Fruit fly (Drosophila melanogaster) whole organism, embryonic: Measurements from ENCODE around the gene sima.

Source experiments
- CG10209 ChIP-seq: fragments of 200-800 bp; sonication (Bioruptor generic); optimal IDR thresholded peaks from 3 replicates; lab custom pipeline; 2017; ENCODE audit warnings: missing biosample characterization, mild to moderate bottlenecking, missing genetic modification characterization, missing genetic modification reagents
- CG1024 ChIP-seq: fragments of 200-800 bp; sonication (Bioruptor generic); IDR thresholded peaks from 2 replicates; pipeline ENCODE4 v1.3.6; 2022; ENCODE audit warnings: missing biosample characterization, missing genetic modification characterization
- CG11504 ChIP-seq: fragments of 200-800 bp; sonication (Bioruptor generic); optimal IDR thresholded peaks from 3 replicates; lab custom pipeline; 2019; ENCODE audit warnings: missing biosample characterization, mild to moderate bottlenecking, missing genetic modification characterization, moderate library complexity
- CG12236 ChIP-seq: fragments of 200-800 bp; sonication (Bioruptor generic); optimal IDR thresholded peaks from 2 replicates; lab custom pipeline; 2016; ENCODE audit warnings: missing biosample characterization, missing genetic modification characterization
- CG15011 ChIP-seq: fragments of 200-800 bp; sonication (Bioruptor generic); optimal IDR thresholded peaks from 3 replicates; lab custom pipeline; 2018; ENCODE audit warnings: missing biosample characterization, mild to moderate bottlenecking, missing genetic modification characterization
- CG15696 ChIP-seq: fragments of 200-800 bp; sonication (Bioruptor generic); optimal IDR thresholded peaks from 2 replicates; lab custom pipeline; 2019; ENCODE audit warnings: missing biosample characterization, mild to moderate bottlenecking, missing genetic modification characterization, moderate library complexity
- CG17385 ChIP-seq: fragments of 200-800 bp; sonication (Bioruptor generic); optimal IDR thresholded peaks from 3 replicates; lab custom pipeline; 2018; ENCODE audit warnings: missing biosample characterization, mild to moderate bottlenecking, missing genetic modification characterization
- CG17829 ChIP-seq: fragments of 200-800 bp; optimal IDR thresholded peaks from 2 replicates; lab custom pipeline; 2019; ENCODE audit warnings: missing biosample characterization, mild to moderate bottlenecking, missing genetic modification characterization, moderate library complexity
- CG2202 ChIP-seq: fragments of 200-800 bp; sonication (Bioruptor generic); optimal IDR thresholded peaks from 2 replicates; lab custom pipeline; 2018; ENCODE audit warnings: missing biosample characterization, mild to moderate bottlenecking, missing genetic modification characterization
- CG3995 ChIP-seq: fragments of 200-800 bp; sonication (Bioruptor generic); optimal IDR thresholded peaks from 3 replicates; lab custom pipeline; 2016; ENCODE audit warnings: missing biosample characterization, missing genetic modification characterization
- CG42726 ChIP-seq: fragments of 200-800 bp; sonication (Bioruptor generic); IDR thresholded peaks from 2 replicates; pipeline ENCODE4 v1.3.6; 2022; ENCODE audit warnings: missing biosample characterization, missing genetic modification characterization; ENCODE audit not compliant: partially characterized antibody
- CG4328 ChIP-seq: fragments of 200-800 bp; sonication (Bioruptor generic); optimal IDR thresholded peaks from 3 replicates; lab custom pipeline; 2017; ENCODE audit warnings: missing biosample characterization, missing genetic modification reagents, missing genetic modification characterization
- CG4617 ChIP-seq: fragments of 200-800 bp; sonication (Bioruptor generic); optimal IDR thresholded peaks from 3 replicates; lab custom pipeline; 2016; ENCODE audit warnings: missing biosample characterization, missing genetic modification characterization, borderline replicate concordance
- CG6854 ChIP-seq: fragments of 200-800 bp; sonication (Bioruptor generic); optimal IDR thresholded peaks from 3 replicates; lab custom pipeline; 2017; ENCODE audit warnings: missing biosample characterization, mild to moderate bottlenecking, missing genetic modification characterization
- CG7271 ChIP-seq: fragments of 200-800 bp; sonication (Bioruptor generic); optimal IDR thresholded peaks from 2 replicates; lab custom pipeline; 2018; ENCODE audit warnings: missing biosample characterization, mild to moderate bottlenecking, missing genetic modification characterization, moderate library complexity
- CG8924 ChIP-seq: fragments of 200-800 bp; optimal IDR thresholded peaks from 3 replicates; lab custom pipeline; 2019; ENCODE audit warnings: missing biosample characterization, mild to moderate bottlenecking, missing genetic modification characterization, moderate library complexity
- Deaf1 ChIP-seq: fragments of 200-800 bp; optimal IDR thresholded peaks from 3 replicates; lab custom pipeline; 2019; ENCODE audit warnings: missing biosample characterization, mild to moderate bottlenecking, missing genetic modification characterization, moderate library complexity
- Dref ChIP-seq: fragments of 200-800 bp; sonication (Bioruptor generic); IDR thresholded peaks from 2 replicates; pipeline ENCODE4 v1.3.6; 2022; ENCODE audit warnings: missing biosample characterization, missing genetic modification characterization
- Fer1 ChIP-seq: fragments of 200-800 bp; sonication (Bioruptor generic); optimal IDR thresholded peaks from 2 replicates; lab custom pipeline; 2017; ENCODE audit warnings: missing biosample characterization, mild to moderate bottlenecking, missing genetic modification characterization
- Gug ChIP-seq: fragments of 200-800 bp; sonication (Bioruptor generic); IDR thresholded peaks from 4 replicates; pipeline ENCODE4 v1.3.6; 2022; ENCODE audit warnings: missing biosample characterization, missing genetic modification characterization
- Hr3 ChIP-seq: fragments of 200-800 bp; sonication (Bioruptor generic); optimal IDR thresholded peaks from 3 replicates; lab custom pipeline; 2016; ENCODE audit warnings: missing biosample characterization, missing genetic modification characterization
- Hr78 ChIP-seq, 2 experiments: fragments of 200-800 bp in 1 of 2; fragments of >200 bp in 1 of 2; sonication (Bioruptor generic) in 1 of 2; optimal IDR thresholded peaks; 2 replicates each; lab custom pipeline; 2017 to 2019; ENCODE audit warnings: missing biosample characterization in 2 of 2, missing genetic modification characterization in 2 of 2, mild to moderate bottlenecking in 1 of 2, moderate library complexity in 1 of 2
- Jarid2 ChIP-seq: fragments of 200-800 bp; sonication (Bioruptor generic); optimal IDR thresholded peaks from 3 replicates; lab custom pipeline; 2017; ENCODE audit warnings: mild to moderate bottlenecking, missing biosample characterization, missing genetic modification reagents, missing genetic modification characterization
- Max ChIP-seq: fragments of 200-800 bp; sonication (Bioruptor generic); optimal IDR thresholded peaks from 2 replicates; lab custom pipeline; 2016; ENCODE audit warnings: missing biosample characterization, mild to moderate bottlenecking, missing genetic modification characterization
- Med ChIP-seq: fragments of 200-800 bp; sonication (Bioruptor generic); peaks from one replicate; lab custom pipeline; 2016; ENCODE audit warnings: missing biosample characterization, missing genetic modification characterization, mild to moderate bottlenecking, inconsistent platforms, moderate library complexity
- Mes4 ChIP-seq: fragments of 200-800 bp; sonication (Bioruptor generic); optimal IDR thresholded peaks from 2 replicates; lab custom pipeline; 2016; ENCODE audit warnings: missing biosample characterization, missing genetic modification characterization
- NC2β ChIP-seq: fragments of 200-800 bp; sonication (Bioruptor generic); optimal IDR thresholded peaks from 2 replicates; lab custom pipeline; 2016; ENCODE audit warnings: missing biosample characterization, missing genetic modification characterization
- Neu2 ChIP-seq: fragments of 200-800 bp; sonication (Bioruptor generic); optimal IDR thresholded peaks from 3 replicates; lab custom pipeline; 2016; ENCODE audit warnings: missing biosample characterization, missing genetic modification characterization, borderline replicate concordance
- Rfx ChIP-seq: fragments of 200-800 bp; sonication (Bioruptor generic); IDR thresholded peaks from 2 replicates; pipeline ENCODE4 v1.3.6; 2022; ENCODE audit warnings: missing biosample characterization, missing genetic modification characterization
- Tbp ChIP-seq: fragments of >200 bp; optimal IDR thresholded peaks from 2 replicates; lab custom pipeline; 2018; ENCODE audit warnings: missing biosample characterization, missing genetic modification characterization
- YL-1 ChIP-seq: fragments of 200-800 bp; sonication (Bioruptor generic); optimal IDR thresholded peaks from 3 replicates; lab custom pipeline; 2017; ENCODE audit warnings: missing biosample characterization, mild to moderate bottlenecking, missing genetic modification characterization
- ab ChIP-seq: fragments of 200-800 bp; sonication (Bioruptor generic); optimal IDR thresholded peaks from 2 replicates; lab custom pipeline; 2016; ENCODE audit warnings: missing biosample characterization, missing genetic modification characterization
- az2 ChIP-seq: fragments of 200-800 bp; sonication (Bioruptor generic); optimal IDR thresholded peaks from 3 replicates; lab custom pipeline; 2016; ENCODE audit warnings: missing biosample characterization, missing genetic modification characterization
- bcd ChIP-seq: fragments of 200-800 bp; sonication (Bioruptor generic); optimal IDR thresholded peaks from 2 replicates; lab custom pipeline; 2017; ENCODE audit warnings: missing biosample characterization, mild to moderate bottlenecking, missing genetic modification characterization
- crp ChIP-seq, 2 experiments: fragments of 200-800 bp; sonication (Bioruptor generic); optimal IDR thresholded peaks; 2 replicates in 1 of 2; 3 replicates in 1 of 2; lab custom pipeline; 2017; ENCODE audit warnings: missing biosample characterization in 2 of 2, missing genetic modification characterization in 2 of 2, mild to moderate bottlenecking in 1 of 2, moderate library complexity in 1 of 2
- ewg ChIP-seq: fragments of 200-800 bp; sonication (Bioruptor generic); optimal IDR thresholded peaks from 3 replicates; lab custom pipeline; 2017; ENCODE audit warnings: mild to moderate bottlenecking, missing biosample characterization, missing genetic modification reagents, missing genetic modification characterization
- eyg ChIP-seq: fragments of 200-800 bp; sonication (Bioruptor generic); optimal IDR thresholded peaks from 3 replicates; lab custom pipeline; 2016; ENCODE audit warnings: missing biosample characterization, missing genetic modification characterization
- fd64A ChIP-seq: fragments of 200-800 bp; sonication (Bioruptor generic); optimal IDR thresholded peaks from 3 replicates; lab custom pipeline; 2018; ENCODE audit warnings: missing biosample characterization, mild to moderate bottlenecking, missing genetic modification characterization
- gro ChIP-seq: fragments of 200-800 bp; sonication (Bioruptor generic); optimal IDR thresholded peaks from 2 replicates; lab custom pipeline; 2016; ENCODE audit warnings: missing biosample characterization, missing genetic modification characterization
- gsb ChIP-seq: fragments of 200-800 bp; sonication (Bioruptor generic); IDR thresholded peaks from 2 replicates; pipeline ENCODE4 v1.3.6; 2022; ENCODE audit warnings: missing biosample characterization, missing genetic modification characterization
- gt ChIP-seq: fragments of 200-800 bp; sonication (Bioruptor generic); IDR thresholded peaks from 2 replicates; pipeline ENCODE4 v1.3.6; 2022; ENCODE audit warnings: missing biosample characterization, missing genetic modification characterization
- ken ChIP-seq: fragments of 200-800 bp; sonication (Bioruptor generic); IDR thresholded peaks from 3 replicates; pipeline ENCODE4 v1.3.6; 2022; ENCODE audit warnings: missing biosample characterization, missing genetic modification characterization
- mirr ChIP-seq: fragments of 200-800 bp; sonication (Bioruptor generic); optimal IDR thresholded peaks from 3 replicates; lab custom pipeline; 2018; ENCODE audit warnings: missing biosample characterization, mild to moderate bottlenecking, missing genetic modification characterization
- nau ChIP-seq: fragments of 200-800 bp; sonication (Bioruptor generic); optimal IDR thresholded peaks from 3 replicates; lab custom pipeline; 2017; ENCODE audit warnings: missing biosample characterization, mild to moderate bottlenecking, missing genetic modification characterization, missing genetic modification reagents
- pita ChIP-seq: fragments of 200-800 bp; sonication (Bioruptor generic); optimal IDR thresholded peaks from 2 replicates; lab custom pipeline; 2017; ENCODE audit warnings: missing biosample characterization, mild to moderate bottlenecking, missing genetic modification characterization
- sens-2 ChIP-seq: fragments of 200-800 bp; sonication (Bioruptor generic); IDR thresholded peaks from 2 replicates; pipeline ENCODE4 v1.3.6; 2022; ENCODE audit warnings: missing biosample characterization, missing genetic modification characterization
- slou ChIP-seq: fragments of 200-800 bp; sonication (Bioruptor generic); optimal IDR thresholded peaks from 3 replicates; lab custom pipeline; 2016; ENCODE audit warnings: missing biosample characterization, missing genetic modification characterization
- sug ChIP-seq: fragments of 200-800 bp; optimal IDR thresholded peaks from 2 replicates; lab custom pipeline; 2019; ENCODE audit warnings: missing biosample characterization, mild to moderate bottlenecking, missing genetic modification characterization, moderate library complexity
- toy ChIP-seq: fragments of 200-800 bp; sonication (Bioruptor generic); IDR thresholded peaks from 2 replicates; pipeline ENCODE4 v1.3.6; 2022; ENCODE audit warnings: missing biosample characterization, missing genetic modification characterization
- vfl ChIP-seq: fragments of 200-800 bp; sonication (Bioruptor generic); optimal IDR thresholded peaks from 2 replicates; lab custom pipeline; 2016; ENCODE audit warnings: missing biosample characterization, missing genetic modification characterization
- yki ChIP-seq: fragments of >200 bp; optimal IDR thresholded peaks from 3 replicates; lab custom pipeline; 2018

Gene sima

DNA sequence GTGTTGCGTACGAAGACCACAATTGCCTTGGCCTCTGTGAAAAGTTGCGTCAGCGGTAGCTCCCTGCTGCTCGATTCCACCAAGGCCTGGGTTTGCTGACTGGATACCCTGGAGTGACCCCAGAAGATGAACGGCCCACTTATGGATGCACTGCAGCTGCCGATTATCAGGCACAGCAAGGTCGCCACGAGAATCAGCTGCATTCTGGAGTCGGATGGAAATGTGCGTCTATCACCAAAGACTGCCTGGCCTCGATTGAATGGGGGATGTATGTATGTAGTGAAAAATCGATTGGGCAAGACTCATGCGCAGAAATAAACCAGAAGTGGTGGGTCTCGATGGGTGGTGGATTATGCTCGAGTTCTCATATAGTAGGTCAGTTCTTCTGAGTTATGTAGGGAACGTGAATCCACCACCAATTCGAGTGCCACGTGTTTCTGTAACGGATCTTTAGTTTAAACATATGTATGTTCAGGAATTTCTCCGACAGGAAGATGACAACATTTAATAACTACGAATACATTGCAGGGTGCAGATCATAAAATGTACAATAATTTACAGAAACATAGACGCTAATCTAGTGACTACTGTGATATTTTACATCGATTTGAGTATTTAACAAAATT lies 108.2 kb downstream of the sima start, which contains the start of gene VhaAC45RP:
Gene VhaAC45RP (minus strand): TSS at position 261 of the 626 bp plus-strand sequence.
- no peak for TF ChIP-seq Hr3
- no peak for TF ChIP-seq crp (GFP tag; optimal IDR thresholded peaks at IDR 0.05; lab: Kevin White, UChicago)
- TF ChIP-seq CG15011 (GFP tag; lab: Kevin White, UChicago): no peak
- TF ChIP-seq NC2β (GFP tag; lab: Kevin White, UChicago): no peak
- peak; percentile 93 for TF ChIP-seq ewg (GFP tag; lab: Kevin White, UChicago)
- no peak for TF ChIP-seq sug
- TF ChIP-seq fd64A (GFP tag; lab: Kevin White, UChicago): no peak
- TF ChIP-seq CG2202: no peak
- TF ChIP-seq nau: no peak
- TF ChIP-seq vfl (GFP tag; lab: Kevin White, UChicago): no peak
- no peak for TF ChIP-seq ken (GFP tag; lab: Robert Waterston, UW)
- TF ChIP-seq slou: no peak
- TF ChIP-seq CG7271 (tag; lab: Kevin White, UChicago): no peak
- no peak for TF ChIP-seq ab (GFP tag; lab: Kevin White, UChicago)
- TF ChIP-seq Rfx (GFP tag; lab: Robert Waterston, UW): no peak
- no peak for TF ChIP-seq CG4617 (GFP tag; lab: Kevin White, UChicago)
- no peak for TF ChIP-seq CG17829
- TF ChIP-seq Hr78 (GFP tag; optimal IDR thresholded peaks at IDR 0.05; lab: Kevin White, UChicago): no peak
- TF ChIP-seq CG1024: no peak
- no peak for TF ChIP-seq gsb (GFP tag; lab: Robert Waterston, UW)
- TF ChIP-seq CG12236: no peak
- TF ChIP-seq Jarid2: no peak
- TF ChIP-seq CG42726: no peak
- TF ChIP-seq pita (GFP tag; lab: Kevin White, UChicago): no peak
- peak; percentile 23 for TF ChIP-seq Fer1 (GFP tag; lab: Kevin White, UChicago)
- peak; percentile 26 for TF ChIP-seq Deaf1 (tag; lab: Kevin White, UChicago)
- peak; percentile 56 for TF ChIP-seq Med (GFP tag; lab: Kevin White, UChicago)
- no peak for TF ChIP-seq az2 (GFP tag; lab: Kevin White, UChicago)
- no peak for TF ChIP-seq yki (lab: Kevin White, UChicago)
- no peak for TF ChIP-seq Gug (GFP tag; lab: Robert Waterston, UW)
- no peak for TF ChIP-seq CG3995
- TF ChIP-seq Neu2 (GFP tag; lab: Kevin White, UChicago): no peak
- TF ChIP-seq Mes4 (GFP tag; lab: Kevin White, UChicago): no peak
- TF ChIP-seq Dref (GFP tag; lab: Robert Waterston, UW): peak; percentile 13; the same call in 1 of the 2 replicates
- no peak for TF ChIP-seq Tbp (GFP tag; lab: Kevin White, UChicago)
- no peak for TF ChIP-seq sens-2 (GFP tag; lab: Robert Waterston, UW)
- TF ChIP-seq eyg (GFP tag; lab: Kevin White, UChicago): no peak
- no peak for TF ChIP-seq CG10209 (GFP tag; lab: Kevin White, UChicago)
- no peak for TF ChIP-seq CG17385 (GFP tag; lab: Kevin White, UChicago)
- TF ChIP-seq mirr (GFP tag; lab: Kevin White, UChicago): no peak
- TF ChIP-seq CG4328 (GFP tag; lab: Kevin White, UChicago): no peak
- TF ChIP-seq YL-1: peak; percentile 70
- peak; percentile 9 for TF ChIP-seq Max (GFP tag; lab: Kevin White, UChicago)
- no peak for TF ChIP-seq CG11504 (tag; lab: Kevin White, UChicago)
- TF ChIP-seq CG15696 (tag; lab: Kevin White, UChicago): no peak
- no peak for TF ChIP-seq toy (GFP tag; lab: Robert Waterston, UW)
- no peak for TF ChIP-seq gt (GFP tag; lab: Robert Waterston, UW)
- TF ChIP-seq gro (GFP tag; lab: Kevin White, UChicago): no peak
- no peak for TF ChIP-seq CG8924 (tag; lab: Kevin White, UChicago)
- no peak for TF ChIP-seq CG6854 (GFP tag; lab: Kevin White, UChicago)
- TF ChIP-seq bcd: no peak
